ENCODE assay signal across 4 worm cellular contexts in the genomic region with DNA sequence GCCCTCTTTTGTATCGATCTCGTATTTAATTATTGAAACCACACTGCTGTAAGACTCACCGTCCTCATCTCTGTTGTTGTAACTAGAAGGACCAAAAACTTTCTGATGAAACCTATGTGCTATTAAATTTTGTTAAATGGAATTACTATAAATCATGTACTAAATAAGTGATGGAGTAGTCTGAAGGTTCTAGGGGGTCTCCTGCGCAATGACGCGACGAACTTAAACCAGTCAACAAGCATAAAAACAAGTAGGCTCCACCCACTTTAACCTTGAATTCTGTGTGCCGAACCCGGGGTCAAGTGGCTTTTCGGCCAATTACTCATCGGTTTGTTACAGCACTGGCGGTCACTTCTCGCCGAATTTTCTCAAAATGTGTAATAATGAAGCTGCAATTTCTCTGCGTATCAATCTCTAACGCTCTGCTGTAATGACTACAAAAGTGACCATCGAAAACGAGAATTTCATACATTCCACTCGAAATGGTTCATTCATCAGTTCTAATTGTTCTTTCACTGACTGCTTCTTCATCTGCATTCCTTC.
TF ChIP-seq lines count a peak whose summit lies in the region.

A gene (plus strand): TSS at position 464 of the 543 bp plus-strand sequence.

TF ChIP-seq in whole organism, L2 larva, 48 proteins besides CTCF, POLR2A, EP300 and RAD21:
- TF ChIP-seq nhr-25 (tag; optimal IDR thresholded peaks at IDR 0.05; lab: Kevin White, UChicago) (peak; percentile 76), mab-5 (tag; optimal IDR thresholded peaks at IDR 0.05; lab: Kevin White, UChicago) (no peak), ztf-4 (tag; optimal IDR thresholded peaks at IDR 0.05; lab: Kevin White, UChicago) (no peak), skn-1 (tag; optimal IDR thresholded peaks at IDR 0.05; lab: Kevin White, UChicago) (no peak), mbf-1 (tag; optimal IDR thresholded peaks at IDR 0.05; lab: Kevin White, UChicago) (no peak), snpc-4 (tag; optimal IDR thresholded peaks at IDR 0.05; lab: Kevin White, UChicago) (no peak)

TF ChIP-seq in whole organism, L3 larva, 47 proteins besides CTCF, POLR2A, EP300 and RAD21:
- TF ChIP-seq tbx-2 (tag; optimal IDR thresholded peaks at IDR 0.05; lab: Kevin White, UChicago) (no peak), nhr-25 (tag; optimal IDR thresholded peaks at IDR 0.05; lab: Kevin White, UChicago) (peak; percentile 81), lsy-12 (tag; optimal IDR thresholded peaks at IDR 0.05; lab: Kevin White, UChicago) (no peak)

TF ChIP-seq in whole organism, early embryonic, 17 proteins besides CTCF, POLR2A, EP300 and RAD21:
- TF ChIP-seq ama-1 (optimal IDR thresholded peaks at IDR 0.05; lab: Kevin White, UChicago): peak; percentile 41
- no peak for TF ChIP-seq hnd-1 (tag; optimal IDR thresholded peaks at IDR 0.05; lab: Kevin White, UChicago)

TF ChIP-seq in whole organism, young adult, 124 proteins besides CTCF, POLR2A, EP300 and RAD21 (continues in another document):
- no peak for TF ChIP-seq bed-1 (GFP tag; IDR thresholded peaks at IDR 0.05; lab: Robert Waterston, UW)
- TF ChIP-seq F57C9.4 (tag; optimal IDR thresholded peaks at IDR 0.05; lab: Kevin White, UChicago): no peak
- no peak for TF ChIP-seq egl-44 (GFP tag; IDR thresholded peaks at IDR 0.05; lab: Robert Waterston, UW)
- no peak for TF ChIP-seq attf-5 (GFP tag; optimal IDR thresholded peaks at IDR 0.05; lab: Kevin White, UChicago)
- TF ChIP-seq F10E7.11 (tag; optimal IDR thresholded peaks at IDR 0.05; lab: Kevin White, UChicago): peak; percentile 12
- TF ChIP-seq lin-40 (tag; optimal IDR thresholded peaks at IDR 0.05; lab: Kevin White, UChicago): no peak
- TF ChIP-seq ccch-3 (GFP tag; optimal IDR thresholded peaks at IDR 0.05; lab: Kevin White, UChicago): no peak
- TF ChIP-seq ztf-28 (GFP tag; IDR thresholded peaks at IDR 0.05; lab: Robert Waterston, UW): no peak
- TF ChIP-seq sdz-38 (tag; optimal IDR thresholded peaks at IDR 0.05; lab: Kevin White, UChicago): no peak
- TF ChIP-seq T26A5.8 (tag; optimal IDR thresholded peaks at IDR 0.05; lab: Kevin White, UChicago): peak; percentile 39
- TF ChIP-seq ZK185.1 (tag; optimal IDR thresholded peaks at IDR 0.05; lab: Kevin White, UChicago; ENCODE audit: poor library complexity, severe bottlenecking): no peak
- no peak for TF ChIP-seq Y95B8A.8 (GFP tag; IDR thresholded peaks at IDR 0.05; lab: Robert Waterston, UW)
- no peak for TF ChIP-seq unc-130 (GFP tag; optimal IDR thresholded peaks at IDR 0.05; lab: Kevin White, UChicago)
- TF ChIP-seq Y56A3A.18 (GFP tag; IDR thresholded peaks at IDR 0.05; lab: Robert Waterston, UW): no peak
- no peak for TF ChIP-seq F55B11.4 (tag; optimal IDR thresholded peaks at IDR 0.05; lab: Kevin White, UChicago; ENCODE audit: borderline replicate concordance, insufficient read depth)
- TF ChIP-seq nfyb-1 (GFP tag; IDR thresholded peaks at IDR 0.05; lab: Robert Waterston, UW): no peak
- peak; percentile 23 for TF ChIP-seq tlf-1 (GFP tag; optimal IDR thresholded peaks at IDR 0.05; lab: Kevin White, UChicago)
- 0 out of 2 replicates have a peak, but pooled peaks have one; percentile 28 for TF ChIP-seq C17E4.6 (GFP tag; IDR thresholded peaks at IDR 0.05; lab: Robert Waterston, UW)
- TF ChIP-seq rcor-1 (GFP tag; IDR thresholded peaks at IDR 0.05; lab: Robert Waterston, UW): no peak
- no peak for TF ChIP-seq Y67H2A.10 (GFP tag; conservative IDR thresholded peaks at IDR 0.05; lab: Robert Waterston, UW)
- TF ChIP-seq madf-8 (GFP tag; conservative IDR thresholded peaks at IDR 0.05; lab: Robert Waterston, UW): no peak
- peak; percentile 50; the same call in 1 of the 2 replicates for TF ChIP-seq lin-26 (GFP tag; IDR thresholded peaks at IDR 0.05; lab: Robert Waterston, UW)
- TF ChIP-seq attf-6 (GFP tag; IDR thresholded peaks at IDR 0.05; lab: Robert Waterston, UW): no peak
- no peak for TF ChIP-seq ceh-79 (tag; optimal IDR thresholded peaks at IDR 0.05; lab: Kevin White, UChicago)
- TF ChIP-seq hlh-26 (GFP tag; conservative IDR thresholded peaks at IDR 0.05; lab: Robert Waterston, UW): no peak
- TF ChIP-seq lsl-1 (GFP tag; optimal IDR thresholded peaks at IDR 0.05; lab: Kevin White, UChicago): no peak
- 0 out of 2 replicates have a peak, but pooled peaks have one; percentile 43 for TF ChIP-seq Y53G8AR.9 (GFP tag; conservative IDR thresholded peaks at IDR 0.05; lab: Robert Waterston, UW)
- no peak for TF ChIP-seq F37B4.10 (GFP tag; IDR thresholded peaks at IDR 0.05; lab: Robert Waterston, UW)
- no peak for TF ChIP-seq K11D2.4 (GFP tag; IDR thresholded peaks at IDR 0.05; lab: Robert Waterston, UW)
- TF ChIP-seq ets-4 (GFP tag; optimal IDR thresholded peaks at IDR 0.05; lab: Kevin White, UChicago): no peak
- peak; percentile 69 for TF ChIP-seq madf-6 (GFP tag; IDR thresholded peaks at IDR 0.05; lab: Robert Waterston, UW)
- TF ChIP-seq dox-1 (GFP tag; IDR thresholded peaks at IDR 0.05; lab: Robert Waterston, UW): no peak
- no peak for TF ChIP-seq ztf-18 (tag; optimal IDR thresholded peaks at IDR 0.05; lab: Kevin White, UChicago)
- no peak for TF ChIP-seq him-1 (tag; optimal IDR thresholded peaks at IDR 0.05; lab: Kevin White, UChicago)
- no peak for TF ChIP-seq C06A6.2 (GFP tag; conservative IDR thresholded peaks at IDR 0.05; lab: Robert Waterston, UW)
- TF ChIP-seq somi-1 (GFP tag; optimal IDR thresholded peaks at IDR 0.05; lab: Kevin White, UChicago): no peak
- TF ChIP-seq ztf-22 (GFP tag; optimal IDR thresholded peaks at IDR 0.05; lab: Kevin White, UChicago): no peak
- TF ChIP-seq pbrm-1 (GFP tag; IDR thresholded peaks at IDR 0.05; lab: Robert Waterston, UW): 0 out of 2 replicates have a peak, but pooled peaks have one; percentile 21
- TF ChIP-seq nhr-80 (tag; optimal IDR thresholded peaks at IDR 0.05; lab: Kevin White, UChicago): no peak
- TF ChIP-seq gei-17 (GFP tag; optimal IDR thresholded peaks at IDR 0.05; lab: Kevin White, UChicago): no peak
- no peak for TF ChIP-seq F39B2.1 (GFP tag; IDR thresholded peaks at IDR 0.05; lab: Robert Waterston, UW)
- no peak for TF ChIP-seq ztf-26 (tag; optimal IDR thresholded peaks at IDR 0.05; lab: Kevin White, UChicago)
- TF ChIP-seq ceh-91 (GFP tag; IDR thresholded peaks at IDR 0.05; lab: Robert Waterston, UW): no peak
- no peak for TF ChIP-seq ceh-40 (GFP tag; IDR thresholded peaks at IDR 0.05; lab: Robert Waterston, UW)
- no peak for TF ChIP-seq snpc-1.3 (tag; optimal IDR thresholded peaks at IDR 0.05; lab: Kevin White, UChicago; ENCODE audit: insufficient read depth)
- TF ChIP-seq mel-28 (tag; optimal IDR thresholded peaks at IDR 0.05; lab: Kevin White, UChicago; ENCODE audit: borderline replicate concordance): peak; percentile 8
- peak; percentile 21 for TF ChIP-seq lin-54 (GFP tag; optimal IDR thresholded peaks at IDR 0.05; lab: Kevin White, UChicago)
- no peak for TF ChIP-seq ztf-25 (GFP tag; IDR thresholded peaks at IDR 0.05; lab: Robert Waterston, UW)
- no peak for TF ChIP-seq lin-35 (GFP tag; optimal IDR thresholded peaks at IDR 0.05; lab: Kevin White, UChicago)
- TF ChIP-seq chd-7 (tag; optimal IDR thresholded peaks at IDR 0.05; lab: Kevin White, UChicago): no peak
- TF ChIP-seq hlh-12 (tag; optimal IDR thresholded peaks at IDR 0.05; lab: Kevin White, UChicago): no peak
- TF ChIP-seq ekl-4 (GFP tag; IDR thresholded peaks at IDR 0.05; lab: Robert Waterston, UW): peak; percentile 42; the same call in 1 of the 2 replicates
- peak; percentile 32; the same call in 1 of the 2 replicates for TF ChIP-seq hsf-1 (GFP tag; IDR thresholded peaks at IDR 0.05; lab: Robert Waterston, UW)
- TF ChIP-seq unc-62 (GFP tag; optimal IDR thresholded peaks at IDR 0.05; lab: Kevin White, UChicago): no peak
- TF ChIP-seq hrde-1 (tag; optimal IDR thresholded peaks at IDR 0.05; lab: Kevin White, UChicago; ENCODE audit: borderline replicate concordance): peak; percentile 58
- 0 out of 2 replicates have a peak, but pooled peaks have one; percentile 66 for TF ChIP-seq madf-3 (GFP tag; IDR thresholded peaks at IDR 0.05; lab: Robert Waterston, UW)
- TF ChIP-seq nfya-2 (GFP tag; IDR thresholded peaks at IDR 0.05; lab: Robert Waterston, UW): no peak
- peak; percentile 17 for TF ChIP-seq xnd-1 (tag; optimal IDR thresholded peaks at IDR 0.05; lab: Kevin White, UChicago)
- TF ChIP-seq cebp-2 (GFP tag; IDR thresholded peaks at IDR 0.05; lab: Robert Waterston, UW): no peak
- TF ChIP-seq pha-4 (tag; optimal IDR thresholded peaks at IDR 0.05; lab: Kevin White, UChicago): no peak
- TF ChIP-seq athp-1 (tag; optimal IDR thresholded peaks at IDR 0.05; lab: Kevin White, UChicago): peak; percentile 23
- no peak for TF ChIP-seq lir-1 (GFP tag; conservative IDR thresholded peaks at IDR 0.05; lab: Robert Waterston, UW)
- 0 out of 2 replicates have a peak, but pooled peaks have one; percentile 16 for TF ChIP-seq attf-3 (GFP tag; conservative IDR thresholded peaks at IDR 0.05; lab: Robert Waterston, UW)
- TF ChIP-seq akir-1 (GFP tag; optimal IDR thresholded peaks at IDR 0.05; lab: Kevin White, UChicago): no peak
- TF ChIP-seq Y53F4B.3 (GFP tag; IDR thresholded peaks at IDR 0.05; lab: Robert Waterston, UW): no peak
- TF ChIP-seq nhr-90 (tag; optimal IDR thresholded peaks at IDR 0.05; lab: Kevin White, UChicago): no peak
- TF ChIP-seq mes-4 (tag; optimal IDR thresholded peaks at IDR 0.05; lab: Kevin White, UChicago): no peak
- no peak for TF ChIP-seq hmg-20 (GFP tag; IDR thresholded peaks at IDR 0.05; lab: Robert Waterston, UW)
- TF ChIP-seq ceh-27 (GFP tag; optimal IDR thresholded peaks at IDR 0.05; lab: Kevin White, UChicago): no peak
- peak; percentile 36 for TF ChIP-seq F49E8.2 (tag; optimal IDR thresholded peaks at IDR 0.05; lab: Kevin White, UChicago; ENCODE audit: insufficient read depth)
- TF ChIP-seq B0336.3 (GFP tag; IDR thresholded peaks at IDR 0.05; lab: Robert Waterston, UW): peak; percentile 82; the same call in 1 of the 2 replicates
- no peak for TF ChIP-seq zfh-2 (GFP tag; conservative IDR thresholded peaks at IDR 0.05; lab: Robert Waterston, UW)
- no peak for TF ChIP-seq bed-2 (GFP tag; IDR thresholded peaks at IDR 0.05; lab: Robert Waterston, UW)
- no peak for TF ChIP-seq egl-18 (GFP tag; IDR thresholded peaks at IDR 0.05; lab: Robert Waterston, UW)
- no peak for TF ChIP-seq mxl-1 (tag; optimal IDR thresholded peaks at IDR 0.05; lab: Kevin White, UChicago)
